Fruit fly (Drosophila melanogaster) whole organism, embryonic: ENCODE measurements around the gene CG33306.

Experiments
- Ada2b ChIP-seq: fragments of 200-800 bp; sonication (Bioruptor generic); IDR thresholded peaks from 2 replicates; pipeline ENCODE4 v1.3.6; 2022; ENCODE audit warnings: missing biosample characterization, missing genetic modification characterization
- BEAF-32 ChIP-seq: fragments of 200-800 bp; sonication (Bioruptor generic); optimal IDR thresholded peaks from 3 replicates; lab custom pipeline; 2017; ENCODE audit warnings: missing biosample characterization, missing genetic modification characterization, mild to moderate bottlenecking, moderate library complexity, missing genetic modification reagents
- Bteb2 ChIP-seq: fragments of 200-800 bp; sonication (Bioruptor generic); optimal IDR thresholded peaks from 2 replicates; lab custom pipeline; 2016; ENCODE audit warnings: missing biosample characterization, missing genetic modification characterization
- CG10274 ChIP-seq: fragments of 200-800 bp; sonication (Bioruptor generic); optimal IDR thresholded peaks from 3 replicates; lab custom pipeline; 2017; ENCODE audit warnings: missing biosample characterization, mild to moderate bottlenecking, missing genetic modification characterization
- CG11247 ChIP-seq: fragments of 200-800 bp; sonication (Bioruptor generic); IDR thresholded peaks from 2 replicates; pipeline ENCODE4 v1.3.6; 2022; ENCODE audit warnings: missing biosample characterization, missing genetic modification characterization
- CG11398 ChIP-seq: fragments of 200-800 bp; sonication (Bioruptor generic); optimal IDR thresholded peaks from 2 replicates; lab custom pipeline; 2016; ENCODE audit warnings: missing biosample characterization, missing genetic modification characterization
- CG11504 ChIP-seq: fragments of 200-800 bp; sonication (Bioruptor generic); optimal IDR thresholded peaks from 3 replicates; lab custom pipeline; 2019; ENCODE audit warnings: missing biosample characterization, mild to moderate bottlenecking, missing genetic modification characterization, moderate library complexity
- CG12391 ChIP-seq: fragments of 200-800 bp; sonication (Bioruptor generic); optimal IDR thresholded peaks from 3 replicates; lab custom pipeline; 2018; ENCODE audit warnings: missing biosample characterization, mild to moderate bottlenecking, missing genetic modification characterization, moderate library complexity
- CG13287 ChIP-seq: fragments of 200-800 bp; sonication (Bioruptor generic); IDR thresholded peaks from 2 replicates; pipeline ENCODE4 v1.3.6; 2022; ENCODE audit warnings: missing biosample characterization, missing genetic modification characterization; ENCODE audit not compliant: partially characterized antibody
- CG14965 ChIP-seq: fragments of 200-800 bp; sonication (Bioruptor generic); optimal IDR thresholded peaks from 2 replicates; lab custom pipeline; 2016; ENCODE audit warnings: missing biosample characterization, missing genetic modification characterization, borderline replicate concordance
- CG15011 ChIP-seq: fragments of 200-800 bp; sonication (Bioruptor generic); optimal IDR thresholded peaks from 3 replicates; lab custom pipeline; 2018; ENCODE audit warnings: missing biosample characterization, mild to moderate bottlenecking, missing genetic modification characterization
- CG1602 ChIP-seq: fragments of 200-800 bp; sonication (Bioruptor generic); optimal IDR thresholded peaks from 3 replicates; lab custom pipeline; 2016; ENCODE audit warnings: missing biosample characterization, missing genetic modification characterization
- CG16815 ChIP-seq: fragments of 200-800 bp; sonication (Bioruptor generic); optimal IDR thresholded peaks from 3 replicates; lab custom pipeline; 2017; ENCODE audit warnings: missing biosample characterization, mild to moderate bottlenecking, missing genetic modification characterization
- CG17802 ChIP-seq: fragments of 200-800 bp; sonication (Bioruptor generic); optimal IDR thresholded peaks from 2 replicates; lab custom pipeline; 2018; ENCODE audit warnings: missing biosample characterization, mild to moderate bottlenecking, missing genetic modification characterization, moderate library complexity
- CG18262 ChIP-seq: fragments of 200-800 bp; optimal IDR thresholded peaks from 3 replicates; lab custom pipeline; 2019; ENCODE audit warnings: missing biosample characterization, mild to moderate bottlenecking, missing genetic modification characterization, moderate library complexity
- CG31365 ChIP-seq: fragments of 200-800 bp; sonication (Bioruptor generic); optimal IDR thresholded peaks from 2 replicates; lab custom pipeline; 2018; ENCODE audit warnings: missing biosample characterization, mild to moderate bottlenecking, missing genetic modification characterization
- CG33557 ChIP-seq: fragments of 200-800 bp; sonication (Bioruptor generic); optimal IDR thresholded peaks from 2 replicates; lab custom pipeline; 2019; ENCODE audit warnings: missing biosample characterization, mild to moderate bottlenecking, missing genetic modification characterization, moderate library complexity
- CG4328 ChIP-seq: fragments of 200-800 bp; sonication (Bioruptor generic); optimal IDR thresholded peaks from 3 replicates; lab custom pipeline; 2017; ENCODE audit warnings: missing biosample characterization, missing genetic modification reagents, missing genetic modification characterization
- CG4617 ChIP-seq: fragments of 200-800 bp; sonication (Bioruptor generic); optimal IDR thresholded peaks from 3 replicates; lab custom pipeline; 2016; ENCODE audit warnings: missing biosample characterization, missing genetic modification characterization, borderline replicate concordance
- CG8478 ChIP-seq: fragments of >200 bp; optimal IDR thresholded peaks from 2 replicates; lab custom pipeline; 2018
- Camta ChIP-seq: fragments of 200-800 bp; sonication (Bioruptor generic); optimal IDR thresholded peaks from 2 replicates; lab custom pipeline; 2016; ENCODE audit warnings: missing biosample characterization, missing genetic modification characterization
- Ets65A ChIP-seq: fragments of 200-800 bp; sonication (Bioruptor generic); peaks from one replicate; lab custom pipeline; 2016; ENCODE audit warnings: missing biosample characterization, missing genetic modification characterization
- Gsc ChIP-seq: fragments of 200-800 bp; sonication (Bioruptor generic); IDR thresholded peaks from 2 replicates; pipeline ENCODE4 v1.3.6; 2022; ENCODE audit warnings: missing biosample characterization, missing genetic modification characterization
- HmgZ ChIP-seq: fragments of 200-800 bp; sonication (Bioruptor generic); optimal IDR thresholded peaks from 2 replicates; lab custom pipeline; 2018; ENCODE audit warnings: missing biosample characterization, mild to moderate bottlenecking, missing genetic modification characterization
- Hr39 ChIP-seq: fragments of >200 bp; optimal IDR thresholded peaks from 2 replicates; lab custom pipeline; 2017
- Jarid2 ChIP-seq: fragments of 200-800 bp; sonication (Bioruptor generic); optimal IDR thresholded peaks from 3 replicates; lab custom pipeline; 2017; ENCODE audit warnings: mild to moderate bottlenecking, missing biosample characterization, missing genetic modification reagents, missing genetic modification characterization
- Mes4 ChIP-seq: fragments of 200-800 bp; sonication (Bioruptor generic); optimal IDR thresholded peaks from 2 replicates; lab custom pipeline; 2016; ENCODE audit warnings: missing biosample characterization, missing genetic modification characterization
- Pdp1 ChIP-seq, 2 experiments: fragments of 200-800 bp; sonication (Bioruptor generic); optimal IDR thresholded peaks; 3 replicates each; lab custom pipeline; 2016; ENCODE audit warnings: missing biosample characterization in 2 of 2, missing genetic modification characterization in 2 of 2, mild to moderate bottlenecking in 1 of 2, moderate library complexity in 1 of 2
- Ptx1 ChIP-seq: fragments of 200-800 bp; sonication (Bioruptor generic); IDR thresholded peaks from 2 replicates; pipeline ENCODE4 v1.3.6; 2022; ENCODE audit warnings: missing biosample characterization, missing genetic modification characterization
- Vsx1 ChIP-seq: fragments of 200-800 bp; sonication (Bioruptor generic); optimal IDR thresholded peaks from 2 replicates; lab custom pipeline; 2017; ENCODE audit warnings: missing biosample characterization, mild to moderate bottlenecking, missing genetic modification characterization, missing genetic modification reagents
- Xbp1 ChIP-seq: fragments of 200-800 bp; sonication (Bioruptor generic); optimal IDR thresholded peaks from 3 replicates; lab custom pipeline; 2016; ENCODE audit warnings: missing biosample characterization, mild to moderate bottlenecking, missing genetic modification characterization
- al ChIP-seq: fragments of 200-800 bp; sonication (Bioruptor generic); IDR thresholded peaks from 2 replicates; pipeline ENCODE4 v1.3.6; 2022; ENCODE audit warnings: missing biosample characterization, missing genetic modification characterization
- cwo ChIP-seq: fragments of 200-800 bp; sonication (Bioruptor generic); optimal IDR thresholded peaks from 3 replicates; lab custom pipeline; 2017; ENCODE audit warnings: missing biosample characterization, missing genetic modification characterization, mild to moderate bottlenecking, moderate library complexity, missing genetic modification reagents
- da ChIP-seq: fragments of 200-800 bp; sonication (Bioruptor generic); optimal IDR thresholded peaks from 2 replicates; lab custom pipeline; 2016; ENCODE audit warnings: missing biosample characterization, missing genetic modification characterization
- eyg ChIP-seq: fragments of 200-800 bp; sonication (Bioruptor generic); optimal IDR thresholded peaks from 3 replicates; lab custom pipeline; 2016; ENCODE audit warnings: missing biosample characterization, missing genetic modification characterization
- grau ChIP-seq: fragments of 200-800 bp; optimal IDR thresholded peaks from 3 replicates; lab custom pipeline; 2019; ENCODE audit warnings: missing biosample characterization, mild to moderate bottlenecking, missing genetic modification characterization, moderate library complexity
- ind ChIP-seq: fragments of 200-800 bp; sonication (Bioruptor generic); optimal IDR thresholded peaks from 3 replicates; lab custom pipeline; 2016; ENCODE audit warnings: missing biosample characterization, missing genetic modification characterization
- jumu ChIP-seq: fragments of 200-800 bp; sonication (Bioruptor generic); optimal IDR thresholded peaks from 3 replicates; lab custom pipeline; 2016; ENCODE audit warnings: missing biosample characterization, missing genetic modification characterization
- lilli ChIP-seq: fragments of 200-800 bp; sonication (Bioruptor generic); optimal IDR thresholded peaks from 3 replicates; lab custom pipeline; 2016; ENCODE audit warnings: missing biosample characterization, missing genetic modification characterization
- lmd ChIP-seq: fragments of 200-800 bp; sonication (Bioruptor generic); IDR thresholded peaks from 2 replicates; pipeline ENCODE4 v1.3.6; 2022; ENCODE audit warnings: missing biosample characterization, missing genetic modification characterization
- oc ChIP-seq: fragments of 200-800 bp; sonication (Bioruptor generic); optimal IDR thresholded peaks from 2 replicates; lab custom pipeline; 2018; ENCODE audit warnings: missing biosample characterization, mild to moderate bottlenecking, missing genetic modification characterization, moderate library complexity
- onecut ChIP-seq: fragments of 200-800 bp; sonication (Bioruptor generic); IDR thresholded peaks from 2 replicates; pipeline ENCODE4 v1.3.6; 2022; ENCODE audit warnings: missing biosample characterization, missing genetic modification characterization
- pfk ChIP-seq: fragments of 200-800 bp; sonication (Bioruptor generic); optimal IDR thresholded peaks from 2 replicates; lab custom pipeline; 2018; ENCODE audit warnings: missing biosample characterization, mild to moderate bottlenecking, missing genetic modification characterization, moderate library complexity
- pho ChIP-seq: fragments of 200-800 bp; sonication (Bioruptor generic); optimal IDR thresholded peaks from 2 replicates; lab custom pipeline; 2016; ENCODE audit warnings: missing biosample characterization, missing genetic modification characterization
- phol ChIP-seq: fragments of 200-800 bp; sonication (Bioruptor generic); optimal IDR thresholded peaks from 3 replicates; lab custom pipeline; 2018; ENCODE audit warnings: missing biosample characterization, mild to moderate bottlenecking, missing genetic modification characterization, moderate library complexity
- sd ChIP-seq: fragments of 200-800 bp; sonication (Bioruptor generic); optimal IDR thresholded peaks from 3 replicates; lab custom pipeline; 2018; ENCODE audit warnings: missing biosample characterization, mild to moderate bottlenecking, missing genetic modification characterization, moderate library complexity
- so ChIP-seq: fragments of 200-800 bp; sonication (Bioruptor generic); IDR thresholded peaks from 3 replicates; pipeline ENCODE4 v1.3.6; 2022; ENCODE audit warnings: missing biosample characterization, missing genetic modification characterization
- ssp ChIP-seq: fragments of 200-800 bp; sonication (Bioruptor generic); IDR thresholded peaks from 2 replicates; pipeline ENCODE4 v1.3.6; 2022; ENCODE audit warnings: missing biosample characterization, missing genetic modification characterization
- tap ChIP-seq: fragments of 200-800 bp; optimal IDR thresholded peaks from 3 replicates; lab custom pipeline; 2019; ENCODE audit warnings: missing biosample characterization, mild to moderate bottlenecking, missing genetic modification characterization, moderate library complexity
- tio ChIP-seq: fragments of 200-800 bp; sonication (Bioruptor generic); optimal IDR thresholded peaks from 2 replicates; lab custom pipeline; 2017; ENCODE audit warnings: missing biosample characterization, missing genetic modification characterization, inconsistent platforms
- tx ChIP-seq: fragments of 200-800 bp; sonication (Bioruptor generic); optimal IDR thresholded peaks from 2 replicates; lab custom pipeline; 2016; ENCODE audit warnings: missing biosample characterization, missing genetic modification characterization
- wek ChIP-seq: fragments of 200-800 bp; sonication (Bioruptor generic); optimal IDR thresholded peaks from 3 replicates; lab custom pipeline; 2018; ENCODE audit warnings: missing biosample characterization, mild to moderate bottlenecking, missing genetic modification characterization, moderate library complexity

Gene CG33306

DNA sequence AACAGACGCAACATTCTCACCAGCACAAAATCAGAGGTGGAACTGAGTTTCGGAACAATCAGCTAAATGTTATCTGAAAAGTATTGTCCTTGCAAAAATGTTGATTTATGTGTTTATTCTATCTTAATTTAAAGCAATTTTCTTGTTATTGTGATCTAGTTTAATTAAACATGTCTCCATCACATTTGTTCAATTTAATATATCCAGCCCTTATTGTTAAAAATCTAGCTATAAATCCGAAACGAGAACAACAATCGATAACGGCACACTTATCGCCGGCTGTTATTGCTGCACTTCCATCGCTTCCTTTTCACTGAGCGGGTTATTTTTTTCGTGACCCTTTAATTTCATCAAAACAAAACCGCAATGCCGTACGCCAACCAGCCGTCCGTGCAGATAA, 10.5 kb downstream of the CG33306 start, which contains the start of the genes GatC, PolG2 and Polr2C (continued):
- TF ChIP-seq CG18262 (no peak), Pdp1 (GFP tag; optimal IDR thresholded peaks at IDR 0.05; lab: Kevin White, UChicago) (peak in 1 of 2 experiments; percentile 34), Bteb2 (GFP tag; lab: Kevin White, UChicago) (peak; percentile 58), CG4617 (GFP tag; lab: Kevin White, UChicago) (peak; percentile 94), pfk (GFP tag; lab: Kevin White, UChicago) (no peak), tx (GFP tag; lab: Kevin White, UChicago) (peak; percentile 23), CG14965 (GFP tag; lab: Kevin White, UChicago) (no peak), Vsx1 (no peak), jumu (GFP tag; lab: Kevin White, UChicago) (peak; percentile 35), tap (tag; lab: Kevin White, UChicago) (no peak), CG15011 (GFP tag; lab: Kevin White, UChicago) (no peak), cwo (GFP tag; lab: Kevin White, UChicago) (no peak), wek (no peak), CG4328 (GFP tag; lab: Kevin White, UChicago) (no peak), al (GFP tag; lab: Robert Waterston, UW) (peak; percentile 33; the same call in 1 of the 2 replicates), da (GFP tag; lab: Kevin White, UChicago) (peak; percentile 49), Ada2b (GFP tag; lab: Robert Waterston, UW) (peak; percentile 48; the same call in 1 of the 2 replicates), CG31365 (tag; lab: Kevin White, UChicago) (no peak), pho (GFP tag; lab: Kevin White, UChicago) (peak; percentile 5), so (GFP tag; lab: Robert Waterston, UW) (no peak), lilli (GFP tag; lab: Kevin White, UChicago) (peak; percentile 62), eyg (no peak), CG11398 (GFP tag; lab: Kevin White, UChicago) (no peak), CG11504 (no peak), ind (GFP tag; lab: Kevin White, UChicago) (no peak), Hr39 (lab: Kevin White, UChicago) (no peak), phol (tag; lab: Kevin White, UChicago) (peak; percentile 55), sd (tag; lab: Kevin White, UChicago) (no peak), CG16815 (GFP tag; lab: Kevin White, UChicago) (no peak), Ptx1 (peak; percentile 60), CG8478 (lab: Kevin White, UChicago) (no peak), CG12391 (tag; lab: Kevin White, UChicago) (peak; percentile 69), tio (no peak), HmgZ (peak; percentile 61), Camta (no peak), onecut (GFP tag; lab: Robert Waterston, UW) (no peak), CG1602 (GFP tag; lab: Kevin White, UChicago) (peak; percentile 15), CG11247 (GFP tag; lab: Robert Waterston, UW) (peak; percentile 61), BEAF-32 (GFP tag; lab: Kevin White, UChicago) (peak; percentile 77), Gsc (no peak), lmd (peak; percentile 41; the same call in 1 of the 2 replicates), CG13287 (GFP tag; lab: Robert Waterston, UW) (peak; percentile 89), grau (tag; lab: Kevin White, UChicago) (peak; percentile 65), Ets65A (GFP tag; lab: Kevin White, UChicago) (peak; percentile 34), ssp (peak; percentile 79), Jarid2 (GFP tag; lab: Kevin White, UChicago) (no peak), CG33557 (GFP tag; lab: Kevin White, UChicago) (no peak), oc (tag; lab: Kevin White, UChicago) (no peak), Xbp1 (peak; percentile 31), Mes4 (GFP tag; lab: Kevin White, UChicago) (peak; percentile 9), CG17802 (tag; lab: Kevin White, UChicago) (peak; percentile 37), CG10274 (no peak)
